Fruit fly (Drosophila melanogaster) whole organism, prepupa: Measurements from ENCODE around the gene CG16779.

Source experiments
- Blimp-1 ChIP-seq: fragments of 200-800 bp; sonication (Bioruptor generic); optimal IDR thresholded peaks from 3 replicates; lab custom pipeline; 2017; ENCODE audit warnings: missing biosample characterization, missing genetic modification characterization, mild to moderate bottlenecking, moderate library complexity, missing genetic modification reagents
- CG10631 ChIP-seq: fragments of 200-800 bp; sonication (Bioruptor generic); optimal IDR thresholded peaks from 2 replicates; lab custom pipeline; 2016; ENCODE audit warnings: missing biosample characterization, missing genetic modification characterization
- CG16779 ChIP-seq: fragments of 200-800 bp; sonication (Bioruptor generic); optimal IDR thresholded peaks from 3 replicates; lab custom pipeline; 2017; ENCODE audit warnings: missing biosample characterization, mild to moderate bottlenecking, missing genetic modification characterization
- CG31627 ChIP-seq: fragments of 200-800 bp; sonication (Bioruptor generic); optimal IDR thresholded peaks from 3 replicates; lab custom pipeline; 2016; ENCODE audit warnings: missing biosample characterization, missing genetic modification characterization
- CG34406 ChIP-seq: fragments of 200-800 bp; sonication (Bioruptor generic); optimal IDR thresholded peaks from 3 replicates; lab custom pipeline; 2016; ENCODE audit warnings: missing biosample characterization, missing genetic modification characterization
- CG6792 ChIP-seq: fragments of 200-800 bp; sonication (Bioruptor generic); optimal IDR thresholded peaks from 3 replicates; lab custom pipeline; 2016; ENCODE audit warnings: missing biosample characterization, missing genetic modification characterization
- CG6808 ChIP-seq: fragments of 200-800 bp; sonication (Bioruptor generic); optimal IDR thresholded peaks from 3 replicates; lab custom pipeline; 2017; ENCODE audit warnings: missing biosample characterization, missing genetic modification characterization, mild to moderate bottlenecking, moderate library complexity, missing genetic modification reagents
- CG6854 ChIP-seq: fragments of 200-800 bp; sonication (Bioruptor generic); optimal IDR thresholded peaks from 2 replicates; lab custom pipeline; 2017; ENCODE audit warnings: missing biosample characterization, mild to moderate bottlenecking, missing genetic modification characterization
- CG7368 ChIP-seq: fragments of 200-800 bp; sonication (Bioruptor generic); optimal IDR thresholded peaks from 3 replicates; lab custom pipeline; 2016; ENCODE audit warnings: missing biosample characterization, missing genetic modification characterization
- CG8319 ChIP-seq: fragments of 200-800 bp; sonication (Bioruptor generic); optimal IDR thresholded peaks from 3 replicates; lab custom pipeline; 2016; ENCODE audit warnings: missing biosample characterization, missing genetic modification characterization
- CG8632 ChIP-seq: fragments of 200-800 bp; sonication (Bioruptor generic); optimal IDR thresholded peaks from 3 replicates; lab custom pipeline; 2016; ENCODE audit warnings: missing biosample characterization, missing genetic modification characterization
- Eip78C ChIP-seq: fragments of 200-800 bp; sonication (Bioruptor generic); peaks from one replicate; lab custom pipeline; 2016; ENCODE audit warnings: missing biosample characterization, missing genetic modification characterization
- Eip93F ChIP-seq: fragments of 200-800 bp; sonication (Bioruptor generic); optimal IDR thresholded peaks from 2 replicates; lab custom pipeline; 2016; ENCODE audit warnings: missing biosample characterization, mild to moderate bottlenecking, missing genetic modification characterization
- Ets96B ChIP-seq: fragments of 200-800 bp; optimal IDR thresholded peaks from 2 replicates; lab custom pipeline; 2019; ENCODE audit warnings: missing biosample characterization, mild to moderate bottlenecking, missing genetic modification characterization, moderate library complexity
- Gug ChIP-seq: fragments of 200-800 bp; sonication (Bioruptor generic); IDR thresholded peaks from 2 replicates; pipeline ENCODE4 v1.3.6; 2022; ENCODE audit warnings: missing biosample characterization, missing genetic modification characterization
- Hr38 ChIP-seq: sonication (Bioruptor generic); optimal IDR thresholded peaks from 2 replicates; lab custom pipeline; 2016; ENCODE audit warnings: missing biosample characterization, missing genetic modification characterization
- Hr39 ChIP-seq: fragments of 200-800 bp; sonication (Bioruptor generic); optimal IDR thresholded peaks from 2 replicates; lab custom pipeline; 2016; ENCODE audit warnings: missing biosample characterization, missing genetic modification characterization
- Met ChIP-seq: fragments of 200-800 bp; sonication (Bioruptor generic); optimal IDR thresholded peaks from 3 replicates; lab custom pipeline; 2016; ENCODE audit warnings: missing biosample characterization, missing genetic modification characterization
- Smox ChIP-seq: fragments of 200-800 bp; sonication (Bioruptor generic); optimal IDR thresholded peaks from 3 replicates; lab custom pipeline; 2016; ENCODE audit warnings: missing biosample characterization, missing genetic modification characterization
- Sox102F ChIP-seq: fragments of 200-800 bp; sonication (Bioruptor generic); optimal IDR thresholded peaks from 2 replicates; lab custom pipeline; 2016; ENCODE audit warnings: missing biosample characterization, mild to moderate bottlenecking, missing genetic modification characterization
- Sox15 ChIP-seq: fragments of 200-800 bp; sonication (Bioruptor generic); optimal IDR thresholded peaks from 3 replicates; lab custom pipeline; 2016; ENCODE audit warnings: missing biosample characterization, missing genetic modification characterization
- achi ChIP-seq: fragments of 200-800 bp; sonication (Bioruptor generic); optimal IDR thresholded peaks from 3 replicates; lab custom pipeline; 2016; ENCODE audit warnings: missing biosample characterization, missing genetic modification characterization
- dac ChIP-seq: fragments of 200-800 bp; sonication (Bioruptor generic); optimal IDR thresholded peaks from 2 replicates; lab custom pipeline; 2017; ENCODE audit warnings: missing biosample characterization, mild to moderate bottlenecking, missing genetic modification characterization
- esn ChIP-seq: fragments of 200-800 bp; sonication (Bioruptor generic); optimal IDR thresholded peaks from 2 replicates; lab custom pipeline; 2016; ENCODE audit warnings: missing biosample characterization, mild to moderate bottlenecking, missing genetic modification characterization, moderate library complexity
- fd59A ChIP-seq: fragments of 200-800 bp; sonication (Bioruptor generic); optimal IDR thresholded peaks from 2 replicates; lab custom pipeline; 2017; ENCODE audit warnings: missing biosample characterization, mild to moderate bottlenecking, missing genetic modification characterization, missing genetic modification reagents
- fkh ChIP-seq: fragments of 200-800 bp; sonication (Bioruptor generic); optimal IDR thresholded peaks from 3 replicates; lab custom pipeline; 2017; ENCODE audit warnings: missing biosample characterization, mild to moderate bottlenecking, missing genetic modification characterization, moderate library complexity
- net ChIP-seq: fragments of 200-800 bp; sonication (Bioruptor generic); optimal IDR thresholded peaks from 3 replicates; lab custom pipeline; 2016; ENCODE audit warnings: missing biosample characterization, missing genetic modification characterization
- salr ChIP-seq, 2 experiments: fragments of 200-800 bp; sonication (Bioruptor generic); optimal IDR thresholded peaks; 3 replicates each; lab custom pipeline; 2016 to 2018; ENCODE audit warnings: missing biosample characterization in 2 of 2, missing genetic modification characterization in 2 of 2, mild to moderate bottlenecking in 1 of 2
- ss ChIP-seq, 2 experiments: fragments of 200-800 bp; sonication (Bioruptor generic); optimal IDR thresholded peaks; 2 replicates in 1 of 2; 3 replicates in 1 of 2; lab custom pipeline; 2017 to 2018; ENCODE audit warnings: mild to moderate bottlenecking in 2 of 2, missing biosample characterization in 2 of 2, missing genetic modification characterization in 2 of 2, moderate library complexity in 1 of 2
- svp ChIP-seq: fragments of 200-800 bp; sonication (Bioruptor generic); peaks from one replicate; lab custom pipeline; 2016; ENCODE audit warnings: missing biosample characterization, missing genetic modification characterization
- topi ChIP-seq: fragments of 200-800 bp; sonication (Bioruptor generic); optimal IDR thresholded peaks from 3 replicates; lab custom pipeline; 2016; ENCODE audit warnings: missing biosample characterization, missing genetic modification characterization
- vri ChIP-seq: fragments of 200-800 bp; sonication (Bioruptor generic); optimal IDR thresholded peaks from 3 replicates; lab custom pipeline; 2016; ENCODE audit warnings: missing biosample characterization, mild to moderate bottlenecking, missing genetic modification characterization

CG16779 gene

dm6 chr3R:9496748-9497147, 3.3 kb upstream of the CG16779 start (continued):
- TF ChIP-seq Blimp-1 (GFP tag; lab: Kevin White, UChicago), result no peak
- peak; percentile 80 for TF ChIP-seq Eip78C
- TF ChIP-seq Sox15, result peak; percentile 33
- peak; percentile 39 for TF ChIP-seq Smox
- peak in 1 of 2 experiments; percentile 16 for TF ChIP-seq ss (GFP tag; optimal IDR thresholded peaks at IDR 0.05; lab: Kevin White, UChicago)
- peak; percentile 47 for TF ChIP-seq Met (GFP tag; lab: Kevin White, UChicago)

DNA sequence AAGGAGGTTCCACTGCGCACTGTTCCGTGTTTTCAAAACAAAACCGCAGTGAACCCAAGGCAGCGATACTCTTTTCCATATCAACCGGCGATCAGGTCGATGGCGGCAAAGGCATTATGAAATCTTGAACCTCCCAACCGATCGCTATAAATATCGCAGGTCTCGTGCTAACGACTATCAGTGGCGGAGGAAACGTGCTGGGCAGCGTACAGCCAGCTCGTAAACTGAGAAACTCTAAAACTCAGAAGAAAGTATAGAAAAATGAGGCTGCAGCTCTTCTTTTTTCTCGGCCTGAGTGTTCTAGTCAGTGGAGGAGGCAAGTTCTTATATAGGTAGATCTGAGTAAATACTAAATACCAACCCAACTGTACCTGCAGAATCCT, 1.1 kb upstream of the CG16779 start, which contains the start of gene phu:
phu (plus strand) TSS at position 175 of the 383 bp plus-strand sequence.
- no peak for TF ChIP-seq CG8319 (GFP tag; lab: Kevin White, UChicago)
- no peak for TF ChIP-seq CG6792 (GFP tag; lab: Kevin White, UChicago)
- no peak for TF ChIP-seq Ets96B
- TF ChIP-seq vri (GFP tag; lab: Kevin White, UChicago), result peak; percentile 8
- TF ChIP-seq CG34406, result no peak
- TF ChIP-seq svp (GFP tag; lab: Kevin White, UChicago), result peak; percentile 70
- TF ChIP-seq ss (GFP tag; optimal IDR thresholded peaks at IDR 0.05; lab: Kevin White, UChicago), result no peak
- no peak for TF ChIP-seq salr (GFP tag; optimal IDR thresholded peaks at IDR 0.05; lab: Kevin White, UChicago)
- no peak for TF ChIP-seq fkh

- TF ChIP-seq topi (GFP tag; lab: Kevin White, UChicago) (no peak), esn (GFP tag; lab: Kevin White, UChicago) (no peak), fd59A (GFP tag; lab: Kevin White, UChicago) (no peak), CG16779 (tag; lab: Kevin White, UChicago) (no peak), Eip93F (GFP tag; lab: Kevin White, UChicago) (no peak), Blimp-1 (GFP tag; lab: Kevin White, UChicago) (no peak)
- TF ChIP-seq, all 60 proteins: peak for 0
These were observed 1.4 kb downstream of the CG16779 start for dm6 chr3R:9492100-9492499.

dm6 chr3R:9491065-9491567, 2.4 kb downstream of the CG16779 start:
- TF ChIP-seq net (GFP tag; lab: Kevin White, UChicago), result no peak
- no peak for TF ChIP-seq CG10631 (GFP tag; lab: Kevin White, UChicago)
- 0 out of 2 replicates have a peak, but pooled peaks have one; percentile 8 for TF ChIP-seq Gug (GFP tag; lab: Robert Waterston, UW)
- peak; percentile 1 for TF ChIP-seq fkh
- peak; percentile 31 for TF ChIP-seq CG6854 (GFP tag; lab: Kevin White, UChicago)
- TF ChIP-seq CG7368, result peak; percentile 12

DNA sequence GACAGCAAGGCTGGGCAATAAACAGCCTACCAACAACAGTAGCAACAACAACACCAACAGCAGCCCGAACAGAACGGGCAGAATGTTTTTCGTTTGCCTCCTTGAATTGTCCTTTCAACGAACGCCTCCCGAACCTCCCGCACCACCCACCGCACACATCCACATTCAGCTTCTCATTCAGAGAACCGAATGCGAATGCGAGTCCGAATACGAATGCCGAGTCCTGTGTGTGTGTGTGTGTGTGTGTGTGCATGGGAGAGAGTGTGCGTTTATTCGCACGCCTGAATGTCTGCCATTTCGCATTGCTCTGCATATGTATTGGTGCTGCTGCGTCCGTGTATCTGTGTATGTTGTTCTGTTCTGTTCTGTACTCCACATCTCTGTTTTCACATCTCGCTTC, 5.0 kb downstream of the CG16779 start:
- TF ChIP-seq CG8632 (GFP tag; lab: Kevin White, UChicago) (no peak), Hr38 (no peak), achi (GFP tag; lab: Kevin White, UChicago) (no peak)

- peak; percentile 65 for TF ChIP-seq Eip78C
- no peak for TF ChIP-seq CG6808 (GFP tag; lab: Kevin White, UChicago)
These were observed 5.5 kb downstream of the CG16779 start for dm6 chr3R:9487961-9488360.

DNA sequence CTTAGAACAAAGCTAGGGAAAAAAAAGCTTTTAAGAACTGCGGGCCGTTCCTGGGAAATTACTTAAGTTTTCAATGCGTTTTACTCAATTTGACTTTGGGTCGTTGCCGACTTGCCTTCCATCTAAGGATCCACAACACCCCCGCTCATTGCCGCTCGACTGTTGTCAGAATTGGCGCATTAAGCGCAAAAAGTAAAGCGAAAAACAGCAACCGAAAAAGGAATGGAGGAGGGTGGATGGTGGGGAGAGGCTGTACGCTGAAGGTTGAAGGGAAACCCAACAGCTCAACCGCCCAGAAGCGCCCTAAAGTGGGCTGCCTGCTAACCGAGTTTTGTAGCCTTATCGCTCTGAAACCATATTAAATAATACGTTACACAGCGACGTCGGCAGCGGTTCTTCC, 5.9 kb downstream of the CG16779 start:
- TF ChIP-seq Met (GFP tag; lab: Kevin White, UChicago) (no peak), Sox102F (GFP tag; lab: Kevin White, UChicago) (no peak), Hr39 (GFP tag; lab: Kevin White, UChicago) (no peak), CG31627 (no peak), net (GFP tag; lab: Kevin White, UChicago) (no peak), dac (no peak)
